Worm (Caenorhabditis elegans) whole organism, young adult: ENCODE data around the gene elp-1.
A peak's percentile ranks its signal among the peaks of the same experiment; 100 is the strongest.

Experiments used
- B0019.2 ChIP-seq: fragments of 200-800 bp; sonication (Bioruptor generic); conservative IDR thresholded peaks from 2 replicates; pipeline ENCODE4 v1.3.6; 2022; ENCODE audit warnings: missing genetic modification reagents, missing genetic modification characterization, missing compliant biosample characterization
- C17E4.6 ChIP-seq: fragments of 200-800 bp; sonication (Bioruptor generic); IDR thresholded peaks from 2 replicates; pipeline ENCODE4 v1.3.6; 2022; ENCODE audit warnings: missing genetic modification reagents, missing genetic modification characterization, missing compliant biosample characterization
- D2030.7 ChIP-seq: fragments of 200-800 bp; sonication (Bioruptor generic); IDR thresholded peaks from 2 replicates; pipeline ENCODE4 v1.3.6; 2022; ENCODE audit warnings: missing genetic modification reagents, missing genetic modification characterization, missing compliant biosample characterization
- F52B5.7 ChIP-seq: sonication (generic microtip); optimal IDR thresholded peaks from 2 replicates; lab custom pipeline; 2016; ENCODE audit warnings: mild to moderate bottlenecking, missing genetic modification characterization, missing compliant biosample characterization
- F55B11.4 ChIP-seq: sonication (generic microtip); optimal IDR thresholded peaks from 2 replicates; lab custom pipeline; 2016; ENCODE audit warnings: missing compliant biosample characterization, missing genetic modification characterization, borderline replicate concordance; ENCODE audit not compliant: insufficient read depth
- F57A8.1 ChIP-seq: fragments of 200-800 bp; sonication (Bioruptor generic); optimal IDR thresholded peaks from 2 replicates; lab custom pipeline; 2018; ENCODE audit warnings: mild to moderate bottlenecking, missing genetic modification characterization, moderate library complexity, missing compliant biosample characterization
- F57C9.4 ChIP-seq: sonication (generic microtip); optimal IDR thresholded peaks from 2 replicates; lab custom pipeline; 2017; ENCODE audit warnings: mild to moderate bottlenecking, missing genetic modification characterization, missing compliant biosample characterization
- K11D2.4 ChIP-seq: fragments of 200-800 bp; sonication (Bioruptor generic); IDR thresholded peaks from 2 replicates; pipeline ENCODE4 v1.3.6; 2022; ENCODE audit warnings: missing genetic modification reagents, missing genetic modification characterization, missing compliant biosample characterization
- K12H6.12 ChIP-seq: fragments of 200-800 bp; sonication (Bioruptor generic); optimal IDR thresholded peaks from 2 replicates; lab custom pipeline; 2018; ENCODE audit warnings: mild to moderate bottlenecking, missing genetic modification characterization, missing compliant biosample characterization
- Y53F4B.3 ChIP-seq: fragments of 200-800 bp; sonication (Bioruptor generic); IDR thresholded peaks from 2 replicates; pipeline ENCODE4 v1.3.6; 2022; ENCODE audit warnings: missing genetic modification reagents, missing genetic modification characterization, missing compliant biosample characterization
- Y67H2A.10 ChIP-seq: fragments of 200-800 bp; sonication (Bioruptor generic); conservative IDR thresholded peaks from 2 replicates; pipeline ENCODE4 v1.3.6; 2022; ENCODE audit warnings: missing genetic modification reagents, missing genetic modification characterization, missing compliant biosample characterization
- Y95B8A.8 ChIP-seq: fragments of 200-800 bp; sonication (Bioruptor generic); IDR thresholded peaks from 2 replicates; pipeline ENCODE4 v1.3.6; 2022; ENCODE audit warnings: missing genetic modification reagents, missing genetic modification characterization, missing compliant biosample characterization
- akir-1 ChIP-seq: fragments of 200-800 bp; sonication (Bioruptor generic); optimal IDR thresholded peaks from 2 replicates; lab custom pipeline; 2018; ENCODE audit warnings: mild to moderate bottlenecking, missing genetic modification characterization, moderate library complexity, missing compliant biosample characterization
- ama-1 ChIP-seq, 3 experiments: fragments of 150-350 bp in 1 of 3; sonication (generic microtip) in 2 of 3; optimal IDR thresholded peaks; 2 replicates each; lab custom pipeline; 2014 to 2018; ENCODE audit warnings: missing biosample characterization in 2 of 3, missing genetic modification characterization in 2 of 3, missing genetic modification reagents in 2 of 3
- atf-7 ChIP-seq: sonication (generic microtip); optimal IDR thresholded peaks from 2 replicates; lab custom pipeline; 2017; ENCODE audit warnings: mild to moderate bottlenecking, missing genetic modification characterization, missing compliant biosample characterization
- attf-6 ChIP-seq: fragments of 200-800 bp; sonication (Bioruptor generic); IDR thresholded peaks from 2 replicates; pipeline ENCODE4 v1.3.6; 2022; ENCODE audit warnings: missing genetic modification reagents, missing genetic modification characterization, missing compliant biosample characterization
- cebp-1 ChIP-seq, 2 experiments: fragments of 200-800 bp in 1 of 2; sonication (Bioruptor generic) in 1 of 2; sonication (generic microtip) in 1 of 2; IDR thresholded peaks in 1 of 2; optimal IDR thresholded peaks in 1 of 2; 2 replicates each; pipeline versions ENCODE4 v1.3.6 to Lab custom; 2017 to 2022; ENCODE audit warnings: missing compliant biosample characterization in 2 of 2, missing genetic modification characterization in 2 of 2, mild to moderate bottlenecking in 1 of 2, missing genetic modification reagents in 1 of 2, moderate library complexity in 1 of 2
- cebp-2 ChIP-seq: fragments of 200-800 bp; sonication (Bioruptor generic); IDR thresholded peaks from 2 replicates; pipeline ENCODE4 v1.3.6; 2022; ENCODE audit warnings: missing genetic modification characterization, missing compliant biosample characterization
- ceh-27 ChIP-seq: fragments of 200-800 bp; sonication (Bioruptor generic); optimal IDR thresholded peaks from 2 replicates; lab custom pipeline; 2018; ENCODE audit warnings: mild to moderate bottlenecking, missing genetic modification characterization, moderate library complexity, missing compliant biosample characterization
- ceh-91 ChIP-seq: fragments of 200-800 bp; sonication (Bioruptor generic); IDR thresholded peaks from 2 replicates; pipeline ENCODE4 v1.3.6; 2022; ENCODE audit warnings: missing genetic modification reagents, missing genetic modification characterization, missing compliant biosample characterization
- dox-1 ChIP-seq: fragments of 200-800 bp; sonication (Bioruptor generic); IDR thresholded peaks from 2 replicates; pipeline ENCODE4 v1.3.6; 2022; ENCODE audit warnings: missing genetic modification reagents, missing genetic modification characterization, missing compliant biosample characterization
- egl-18 ChIP-seq: fragments of 200-800 bp; sonication (Bioruptor generic); IDR thresholded peaks from 2 replicates; pipeline ENCODE4 v1.3.6; 2022; ENCODE audit warnings: missing genetic modification reagents, missing genetic modification characterization, missing compliant biosample characterization
- egrh-3 ChIP-seq: fragments of 200-800 bp; sonication (Bioruptor generic); IDR thresholded peaks from 2 replicates; pipeline ENCODE4 v1.3.6; 2022; ENCODE audit warnings: missing genetic modification reagents, missing genetic modification characterization, missing compliant biosample characterization
- ekl-4 ChIP-seq: fragments of 200-800 bp; sonication (Bioruptor generic); IDR thresholded peaks from 2 replicates; pipeline ENCODE4 v1.3.6; 2022; ENCODE audit warnings: missing genetic modification reagents, missing genetic modification characterization, missing compliant biosample characterization
- hlh-12 ChIP-seq: sonication (generic microtip); optimal IDR thresholded peaks from 2 replicates; lab custom pipeline; 2016; ENCODE audit warnings: missing genetic modification characterization, missing compliant biosample characterization
- hmg-1.2 ChIP-seq: fragments of 200-800 bp; sonication (Bioruptor generic); IDR thresholded peaks from 2 replicates; pipeline ENCODE4 v1.3.6; 2022; ENCODE audit warnings: missing genetic modification reagents, missing genetic modification characterization, missing compliant biosample characterization
- lag-1 ChIP-seq: fragments of 200-800 bp; sonication (Bioruptor generic); IDR thresholded peaks from 2 replicates; pipeline ENCODE4 v1.3.6; 2022; ENCODE audit warnings: missing genetic modification reagents, missing genetic modification characterization, missing compliant biosample characterization
- lin-35 ChIP-seq, 3 experiments: fragments of 150-350 bp in 2 of 3; sonication (generic microtip) in 1 of 3; optimal IDR thresholded peaks; 2 replicates each; lab custom pipeline; 2014 to 2018; ENCODE audit warnings: missing biosample characterization in 3 of 3, missing genetic modification characterization in 3 of 3, missing genetic modification reagents in 3 of 3
- lin-40 ChIP-seq: sonication (generic microtip); optimal IDR thresholded peaks from 2 replicates; lab custom pipeline; 2016; ENCODE audit warnings: missing genetic modification characterization, mild to moderate bottlenecking, missing compliant biosample characterization, missing genotype, missing genetic modification reagents
- madf-10 ChIP-seq: sonication (generic microtip); optimal IDR thresholded peaks from 2 replicates; lab custom pipeline; 2016; ENCODE audit warnings: mild to moderate bottlenecking, missing genetic modification characterization, missing compliant biosample characterization
- madf-3 ChIP-seq: fragments of 200-800 bp; sonication (Bioruptor generic); IDR thresholded peaks from 2 replicates; pipeline ENCODE4 v1.3.6; 2022; ENCODE audit warnings: missing genetic modification reagents, missing genetic modification characterization, missing compliant biosample characterization
- madf-6 ChIP-seq: fragments of 200-800 bp; sonication (Bioruptor generic); IDR thresholded peaks from 2 replicates; pipeline ENCODE4 v1.3.6; 2022; ENCODE audit warnings: missing genetic modification reagents, missing genetic modification characterization, missing compliant biosample characterization
- nfyb-1 ChIP-seq: fragments of 200-800 bp; sonication (Bioruptor generic); IDR thresholded peaks from 2 replicates; pipeline ENCODE4 v1.3.6; 2022; ENCODE audit warnings: missing genetic modification reagents, missing genetic modification characterization, missing compliant biosample characterization
- repo-1 ChIP-seq: sonication (generic microtip); optimal IDR thresholded peaks from 2 replicates; lab custom pipeline; 2017; ENCODE audit warnings: mild to moderate bottlenecking, missing genetic modification characterization, missing compliant biosample characterization
- sdz-38 ChIP-seq: sonication (generic microtip); optimal IDR thresholded peaks from 2 replicates; lab custom pipeline; 2016; ENCODE audit warnings: missing genotype, missing genetic modification characterization, missing compliant biosample characterization
- snpc-1.1 ChIP-seq: sonication (generic microtip); optimal IDR thresholded peaks from 2 replicates; lab custom pipeline; 2017; ENCODE audit warnings: missing genetic modification characterization, mild to moderate bottlenecking, missing compliant biosample characterization, antibody characterized with exemption, moderate library complexity, missing genotype, missing genetic modification reagents; ENCODE audit not compliant: insufficient read depth
- snpc-4 ChIP-seq, 5 experiments: fragments of 150-350 bp in 1 of 5; sonication (generic microtip) in 4 of 5; optimal IDR thresholded peaks; 2 replicates each; lab custom pipeline; 2014 to 2018; ENCODE audit warnings: missing genetic modification characterization in 5 of 5, missing biosample characterization in 3 of 5, antibody characterized with exemption in 2 of 5, mild to moderate bottlenecking in 2 of 5, missing compliant biosample characterization in 2 of 5, missing genotype in 2 of 5, moderate library complexity in 2 of 5, missing genetic modification reagents in 1 of 5
- tbp1 ChIP-seq: fragments of 200-800 bp; sonication (Bioruptor generic); optimal IDR thresholded peaks from 2 replicates; lab custom pipeline; 2018; ENCODE audit warnings: mild to moderate bottlenecking, missing genetic modification characterization, missing compliant biosample characterization
- zfh-2 ChIP-seq: fragments of 200-800 bp; sonication (Bioruptor generic); conservative IDR thresholded peaks from 2 replicates; pipeline ENCODE4 v1.3.6; 2022; ENCODE audit warnings: missing genetic modification reagents, missing genetic modification characterization, missing compliant biosample characterization
- ztf-22 ChIP-seq: fragments of 200-800 bp; sonication (Bioruptor generic); optimal IDR thresholded peaks from 2 replicates; lab custom pipeline; 2018; ENCODE audit warnings: mild to moderate bottlenecking, missing genetic modification characterization, moderate library complexity, missing compliant biosample characterization
- ztf-26 ChIP-seq: sonication (generic microtip); optimal IDR thresholded peaks from 2 replicates; lab custom pipeline; 2017; ENCODE audit warnings: missing genetic modification characterization, missing compliant biosample characterization

The elp-1 gene

ce11 chrV:20790616-20791015 is 20.7 kb upstream of the elp-1 start:
- TF ChIP-seq nfyb-1 (GFP tag; lab: Robert Waterston, UW) (0 out of 2 replicates have a peak, but pooled peaks have one; percentile 46), lin-35 (GFP tag; optimal IDR thresholded peaks at IDR 0.05; lab: Kevin White, UChicago) (peak in 1 of 3 experiments; percentile 23), tbp1 (GFP tag; lab: Kevin White, UChicago) (no peak)

ce11 chrV:20790011-20790410 is 20.1 kb upstream of the elp-1 start, which contains the start of gene Y44A6D.1:
TSS of gene Y44A6D.1 (minus strand) at chrV:20790033.
- TF ChIP-seq madf-6: no peak
- no peak for TF ChIP-seq sdz-38
- no peak for TF ChIP-seq ceh-91 (GFP tag; lab: Robert Waterston, UW)
- TF ChIP-seq snpc-1.1: peak; percentile 10
- no peak for TF ChIP-seq F57A8.1
- no peak for TF ChIP-seq Y53F4B.3 (GFP tag; lab: Robert Waterston, UW)
- TF ChIP-seq zfh-2 (GFP tag; lab: Robert Waterston, UW): 0 out of 2 replicates have a peak, but pooled peaks have one; percentile 27
- no peak for TF ChIP-seq egrh-3 (GFP tag; lab: Robert Waterston, UW)
- TF ChIP-seq lag-1 (GFP tag; lab: Robert Waterston, UW): no peak
- TF ChIP-seq B0019.2 (GFP tag; lab: Robert Waterston, UW): no peak
- no peak for TF ChIP-seq ama-1 (optimal IDR thresholded peaks at IDR 0.05; lab: Kevin White, UChicago)
- TF ChIP-seq ama-1 (GFP tag; optimal IDR thresholded peaks at IDR 0.05; lab: Kevin White, UChicago): no peak
- TF ChIP-seq dox-1 (GFP tag; lab: Robert Waterston, UW): no peak
- TF ChIP-seq hmg-1.2 (GFP tag; lab: Robert Waterston, UW): peak; percentile 15; the same call in 1 of the 2 replicates
- TF ChIP-seq snpc-4 (GFP tag; optimal IDR thresholded peaks at IDR 0.05; lab: Kevin White, UChicago): no peak
- TF ChIP-seq snpc-4 (tag; optimal IDR thresholded peaks at IDR 0.05; lab: Kevin White, UChicago): peak in 2 of 4 experiments; percentile 67 to 75
- no peak for TF ChIP-seq F57C9.4 (tag; lab: Kevin White, UChicago)

- TF ChIP-seq tbp1 (GFP tag; lab: Kevin White, UChicago): no peak
- no peak for TF ChIP-seq cebp-2 (GFP tag; lab: Robert Waterston, UW)
- TF ChIP-seq F55B11.4 (tag; lab: Kevin White, UChicago): no peak
- no peak for TF ChIP-seq madf-3 (GFP tag; lab: Robert Waterston, UW)
- TF ChIP-seq zfh-2 (GFP tag; lab: Robert Waterston, UW): peak; percentile 65; the same call in 1 of the 2 replicates
- no peak for TF ChIP-seq Y95B8A.8 (GFP tag; lab: Robert Waterston, UW)
- TF ChIP-seq egl-18 (GFP tag; lab: Robert Waterston, UW): no peak
- no peak for TF ChIP-seq hlh-12 (tag; lab: Kevin White, UChicago)
- TF ChIP-seq cebp-1 (GFP tag; IDR thresholded peaks at IDR 0.05; lab: Robert Waterston, UW): no peak
- TF ChIP-seq cebp-1 (tag; optimal IDR thresholded peaks at IDR 0.05; lab: Kevin White, UChicago): peak; percentile 46
- no peak for TF ChIP-seq nfyb-1 (GFP tag; lab: Robert Waterston, UW)
- no peak for TF ChIP-seq akir-1 (GFP tag; lab: Kevin White, UChicago)
- no peak for TF ChIP-seq F57A8.1
- TF ChIP-seq madf-6: no peak
- TF ChIP-seq B0019.2 (GFP tag; lab: Robert Waterston, UW): no peak
- TF ChIP-seq K11D2.4 (GFP tag; lab: Robert Waterston, UW): no peak; the same call in 1 of the 2 replicates
- TF ChIP-seq ztf-26 (tag; lab: Kevin White, UChicago): no peak
- TF ChIP-seq snpc-4 (GFP tag; optimal IDR thresholded peaks at IDR 0.05; lab: Kevin White, UChicago): no peak
- peak in 1 of 4 experiments; percentile 36 for TF ChIP-seq snpc-4 (tag; optimal IDR thresholded peaks at IDR 0.05; lab: Kevin White, UChicago)
- TF ChIP-seq D2030.7 (GFP tag; lab: Robert Waterston, UW): no peak
- peak; percentile 34 for TF ChIP-seq lin-40 (tag; lab: Kevin White, UChicago)
- no peak for TF ChIP-seq repo-1
- no peak for TF ChIP-seq F52B5.7 (tag; lab: Kevin White, UChicago)
- TF ChIP-seq C17E4.6 (GFP tag; lab: Robert Waterston, UW): no peak
- TF ChIP-seq Y67H2A.10 (GFP tag; lab: Robert Waterston, UW): no peak
- TF ChIP-seq ztf-22: no peak
- peak; percentile 53 for TF ChIP-seq K12H6.12 (tag; lab: Kevin White, UChicago)
- TF ChIP-seq attf-6 (GFP tag; lab: Robert Waterston, UW): no peak
- TF ChIP-seq madf-10 (tag; lab: Kevin White, UChicago): peak; percentile 90
- no peak for TF ChIP-seq atf-7 (tag; lab: Kevin White, UChicago)
- TF ChIP-seq ceh-27 (GFP tag; lab: Kevin White, UChicago): peak; percentile 15
- TF ChIP-seq ekl-4 (GFP tag; lab: Robert Waterston, UW): 0 out of 2 replicates have a peak, but pooled peaks have one; percentile 22
- TF ChIP-seq hmg-1.2 (GFP tag; lab: Robert Waterston, UW): peak; percentile 14; the same call in 1 of the 2 replicates
These were observed 19.1 kb upstream of the elp-1 start, which contains the start of gene tpan-1 for ce11 chrV:20789105-20789504. TSS of gene tpan-1 (plus strand) at chrV:20789502.
